Fruit fly (Drosophila melanogaster) whole organism, embryonic: Measurements from ENCODE around the gene CG15034.

Source experiments
- B-H1 ChIP-seq: fragments of 200-800 bp; sonication (Bioruptor generic); IDR thresholded peaks from 3 replicates; pipeline ENCODE4 v1.3.6; 2022; ENCODE audit warnings: missing biosample characterization, missing genetic modification characterization
- CG12299 ChIP-seq: fragments of 200-800 bp; sonication (Bioruptor generic); optimal IDR thresholded peaks from 2 replicates; lab custom pipeline; 2018; ENCODE audit warnings: missing biosample characterization, mild to moderate bottlenecking, missing genetic modification characterization
- CG15479 ChIP-seq: fragments of 200-800 bp; sonication (Bioruptor generic); optimal IDR thresholded peaks from 3 replicates; lab custom pipeline; 2019; ENCODE audit warnings: missing biosample characterization, mild to moderate bottlenecking, missing genetic modification characterization, moderate library complexity
- CG2199 ChIP-seq: fragments of 200-800 bp; sonication (Bioruptor generic); IDR thresholded peaks from 3 replicates; pipeline ENCODE4 v1.3.6; 2022; ENCODE audit warnings: missing biosample characterization, missing genetic modification characterization
- CG6272 ChIP-seq: fragments of 200-800 bp; sonication (Bioruptor generic); IDR thresholded peaks from 2 replicates; pipeline ENCODE4 v1.3.6; 2022; ENCODE audit warnings: missing biosample characterization, missing genetic modification characterization
- CG7963 ChIP-seq: fragments of 200-800 bp; sonication (Bioruptor generic); IDR thresholded peaks from 3 replicates; pipeline ENCODE4 v1.3.6; 2022; ENCODE audit warnings: missing biosample characterization, missing genetic modification characterization; ENCODE audit not compliant: partially characterized antibody
- Camta ChIP-seq: fragments of 200-800 bp; sonication (Bioruptor generic); optimal IDR thresholded peaks from 2 replicates; lab custom pipeline; 2016; ENCODE audit warnings: missing biosample characterization, missing genetic modification characterization
- D19B ChIP-seq: fragments of 200-800 bp; sonication (Bioruptor generic); optimal IDR thresholded peaks from 2 replicates; lab custom pipeline; 2017; ENCODE audit warnings: missing biosample characterization, mild to moderate bottlenecking, missing genetic modification characterization
- Dad ChIP-seq: fragments of 200-800 bp; sonication (Bioruptor generic); optimal IDR thresholded peaks from 3 replicates; lab custom pipeline; 2016; ENCODE audit warnings: missing biosample characterization, missing genetic modification characterization
- Doc3 ChIP-seq: fragments of 200-800 bp; sonication (Bioruptor generic); IDR thresholded peaks from 3 replicates; pipeline ENCODE4 v1.3.6; 2022; ENCODE audit warnings: missing biosample characterization, missing genetic modification characterization; ENCODE audit not compliant: partially characterized antibody
- Drgx ChIP-seq: fragments of 200-800 bp; sonication (Bioruptor generic); IDR thresholded peaks from 2 replicates; pipeline ENCODE4 v1.3.6; 2022; ENCODE audit warnings: missing biosample characterization, missing genetic modification characterization
- Ets65A ChIP-seq: fragments of 200-800 bp; sonication (Bioruptor generic); peaks from one replicate; lab custom pipeline; 2016; ENCODE audit warnings: missing biosample characterization, missing genetic modification characterization
- GATAe ChIP-seq: fragments of 200-800 bp; sonication (Bioruptor generic); conservative IDR thresholded peaks from 2 replicates; pipeline ENCODE4 v1.3.6; 2022; ENCODE audit warnings: missing biosample characterization, missing genetic modification characterization
- Hr3 ChIP-seq: fragments of 200-800 bp; sonication (Bioruptor generic); optimal IDR thresholded peaks from 3 replicates; lab custom pipeline; 2016; ENCODE audit warnings: missing biosample characterization, missing genetic modification characterization
- Med ChIP-seq: fragments of 200-800 bp; sonication (Bioruptor generic); peaks from one replicate; lab custom pipeline; 2016; ENCODE audit warnings: missing biosample characterization, missing genetic modification characterization, mild to moderate bottlenecking, inconsistent platforms, moderate library complexity
- Ptx1 ChIP-seq: fragments of 200-800 bp; sonication (Bioruptor generic); IDR thresholded peaks from 2 replicates; pipeline ENCODE4 v1.3.6; 2022; ENCODE audit warnings: missing biosample characterization, missing genetic modification characterization
- ara ChIP-seq: fragments of 200-800 bp; sonication (Bioruptor generic); IDR thresholded peaks from 2 replicates; pipeline ENCODE4 v1.3.6; 2022; ENCODE audit warnings: missing biosample characterization, missing genetic modification characterization
- ato ChIP-seq: fragments of 200-800 bp; sonication (Bioruptor generic); IDR thresholded peaks from 2 replicates; pipeline ENCODE4 v1.3.6; 2022; ENCODE audit warnings: missing biosample characterization, missing genetic modification characterization; ENCODE audit not compliant: partially characterized antibody
- cg ChIP-seq: fragments of 200-800 bp; sonication (Bioruptor generic); optimal IDR thresholded peaks from 3 replicates; lab custom pipeline; 2019; ENCODE audit warnings: missing biosample characterization, mild to moderate bottlenecking, missing genetic modification characterization, moderate library complexity
- chinmo ChIP-seq: fragments of 200-800 bp; sonication (Bioruptor generic); IDR thresholded peaks from 4 replicates; pipeline ENCODE4 v1.3.6; 2022; ENCODE audit warnings: missing biosample characterization, missing genetic modification characterization; ENCODE audit not compliant: partially characterized antibody
- exex ChIP-seq: fragments of 200-800 bp; sonication (Bioruptor generic); optimal IDR thresholded peaks from 4 replicates; lab custom pipeline; 2018; ENCODE audit warnings: missing biosample characterization, mild to moderate bottlenecking, missing genetic modification characterization, moderate library complexity
- grn ChIP-seq: fragments of 200-800 bp; sonication (Bioruptor generic); optimal IDR thresholded peaks from 3 replicates; lab custom pipeline; 2017; ENCODE audit warnings: missing biosample characterization, missing genetic modification characterization
- her ChIP-seq: fragments of 200-800 bp; sonication (Bioruptor generic); optimal IDR thresholded peaks from 2 replicates; lab custom pipeline; 2016; ENCODE audit warnings: missing biosample characterization, missing genetic modification characterization
- kah ChIP-seq: fragments of 200-800 bp; sonication (Bioruptor generic); optimal IDR thresholded peaks from 2 replicates; lab custom pipeline; 2018; ENCODE audit warnings: missing biosample characterization, mild to moderate bottlenecking, missing genetic modification characterization
- kay ChIP-seq: fragments of 200-800 bp; sonication (Bioruptor generic); optimal IDR thresholded peaks from 2 replicates; lab custom pipeline; 2016; ENCODE audit warnings: missing biosample characterization, missing genetic modification characterization
- pfk ChIP-seq: fragments of 200-800 bp; sonication (Bioruptor generic); optimal IDR thresholded peaks from 2 replicates; lab custom pipeline; 2018; ENCODE audit warnings: missing biosample characterization, mild to moderate bottlenecking, missing genetic modification characterization, moderate library complexity
- scrt ChIP-seq: fragments of 200-800 bp; sonication (Bioruptor generic); optimal IDR thresholded peaks from 2 replicates; lab custom pipeline; 2018; ENCODE audit warnings: missing biosample characterization, mild to moderate bottlenecking, missing genetic modification characterization, moderate library complexity
- sd ChIP-seq: fragments of 200-800 bp; sonication (Bioruptor generic); optimal IDR thresholded peaks from 3 replicates; lab custom pipeline; 2018; ENCODE audit warnings: missing biosample characterization, mild to moderate bottlenecking, missing genetic modification characterization, moderate library complexity
- sens-2 ChIP-seq: fragments of 200-800 bp; sonication (Bioruptor generic); IDR thresholded peaks from 2 replicates; pipeline ENCODE4 v1.3.6; 2022; ENCODE audit warnings: missing biosample characterization, missing genetic modification characterization
- sqz ChIP-seq: fragments of 200-800 bp; sonication (Bioruptor generic); optimal IDR thresholded peaks from 3 replicates; lab custom pipeline; 2018; ENCODE audit warnings: missing biosample characterization, mild to moderate bottlenecking, missing genetic modification characterization
- sug ChIP-seq: fragments of 200-800 bp; optimal IDR thresholded peaks from 2 replicates; lab custom pipeline; 2019; ENCODE audit warnings: missing biosample characterization, mild to moderate bottlenecking, missing genetic modification characterization, moderate library complexity
- trem ChIP-seq: fragments of 200-800 bp; optimal IDR thresholded peaks from 3 replicates; lab custom pipeline; 2019; ENCODE audit warnings: missing biosample characterization, mild to moderate bottlenecking, missing genetic modification characterization, moderate library complexity
- tx ChIP-seq: fragments of 200-800 bp; sonication (Bioruptor generic); optimal IDR thresholded peaks from 2 replicates; lab custom pipeline; 2016; ENCODE audit warnings: missing biosample characterization, missing genetic modification characterization
- usp ChIP-seq: fragments of >200 bp; optimal IDR thresholded peaks from 2 replicates; lab custom pipeline; 2017; ENCODE audit warnings: missing biosample characterization, missing genetic modification characterization

Gene CG15034

DNA sequence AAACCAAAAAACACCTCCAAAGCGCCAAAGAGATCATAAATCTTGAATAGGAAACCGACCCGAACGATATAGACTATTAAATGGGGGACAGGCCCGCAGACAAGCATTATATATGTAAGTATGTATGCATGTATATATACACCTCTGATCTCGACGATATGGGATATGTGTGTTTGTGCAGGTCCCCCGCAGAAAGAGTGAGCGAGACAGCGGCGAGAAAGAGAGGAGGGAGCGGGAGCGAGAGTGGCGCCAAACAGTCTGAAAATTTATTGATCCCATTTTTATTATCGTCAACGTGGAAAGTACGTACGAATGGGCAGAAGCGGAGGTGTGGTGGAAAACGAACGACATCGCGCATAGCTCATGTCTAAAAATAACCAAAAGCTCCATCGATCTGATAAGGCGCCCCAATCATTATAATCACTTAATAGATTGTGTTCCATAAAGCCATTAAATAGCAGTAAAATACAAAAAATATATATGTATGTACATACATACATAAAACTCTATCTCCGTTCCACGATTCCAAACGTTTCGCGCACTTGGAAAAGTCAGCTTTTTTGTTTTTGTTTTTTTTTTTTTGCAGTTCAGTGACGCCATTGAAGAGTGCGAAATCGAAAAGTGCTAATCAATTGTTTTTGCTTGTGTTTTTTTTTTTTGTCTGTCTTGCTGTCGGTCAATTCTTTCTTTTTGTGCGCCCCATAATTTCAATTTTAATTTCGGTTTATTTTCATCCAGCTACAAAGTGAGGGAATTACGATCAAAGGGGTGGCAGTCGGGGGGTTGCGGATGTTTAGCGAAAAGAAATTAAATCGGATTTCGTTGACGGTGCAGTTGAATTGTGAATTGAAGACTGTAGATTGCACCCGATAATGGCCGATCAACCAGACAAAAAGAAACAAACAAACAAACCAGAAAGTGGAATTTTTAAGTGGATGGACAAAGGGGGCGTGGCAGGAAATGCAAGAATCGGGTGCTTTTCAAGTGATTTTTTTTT, 29.8 kb downstream of the CG15034 start (continued):
- TF ChIP-seq sqz (GFP tag; lab: Kevin White, UChicago) (peak; percentile 43), pfk (peak; percentile 61)
- TF ChIP-seq, all 482 proteins: peak for 41

DNA sequence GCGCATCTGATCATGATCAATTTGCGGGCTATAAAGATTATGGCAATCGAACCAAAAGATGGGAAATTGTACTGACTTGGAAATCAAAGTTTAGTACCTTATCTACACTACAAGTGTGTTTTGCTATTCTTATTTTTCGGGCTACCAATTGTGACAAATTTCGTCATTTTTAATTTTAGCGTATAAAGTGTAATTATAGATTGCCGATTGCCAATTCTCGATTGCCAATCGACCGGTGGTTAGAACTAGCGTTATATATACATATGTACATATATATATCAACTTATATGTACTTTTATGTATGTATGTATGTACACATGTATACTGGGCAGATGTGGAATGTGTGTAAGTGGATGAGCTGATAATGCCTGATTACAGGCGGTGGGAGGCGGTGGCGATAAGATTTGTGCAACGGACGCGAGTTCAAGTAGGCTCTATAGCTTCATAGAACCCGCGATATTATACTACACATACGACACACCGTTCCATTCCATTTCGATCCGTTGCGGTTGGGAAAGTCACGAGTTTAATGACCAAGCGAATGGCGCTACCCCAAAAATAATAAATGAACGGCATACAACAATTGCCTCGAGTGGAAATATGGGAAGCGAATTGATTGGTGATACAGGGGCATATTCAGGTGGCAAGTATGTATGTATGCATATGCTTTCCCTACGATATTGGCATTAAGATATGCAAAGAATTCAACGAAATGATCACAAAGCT, 31.2 kb downstream of the CG15034 start:
- TF ChIP-seq kah (GFP tag; lab: Kevin White, UChicago) (no peak), D19B (GFP tag; lab: Kevin White, UChicago) (no peak), pfk (peak; percentile 89), GATAe (GFP tag; lab: Robert Waterston, UW) (no peak), CG6272 (GFP tag; lab: Robert Waterston, UW) (no peak), cg (peak; percentile 31), sd (tag; lab: Kevin White, UChicago) (peak; percentile 71), exex (peak; percentile 91), grn (GFP tag; lab: Kevin White, UChicago) (peak; percentile 82), sug (tag; lab: Kevin White, UChicago) (peak; percentile 83), CG7963 (GFP tag; lab: Robert Waterston, UW) (no peak), Doc3 (no peak), ara (GFP tag; lab: Robert Waterston, UW) (no peak), Ets65A (no peak), Hr3 (GFP tag; lab: Kevin White, UChicago) (no peak), CG15479 (GFP tag; lab: Kevin White, UChicago) (peak; percentile 30), chinmo (GFP tag; lab: Robert Waterston, UW) (0 out of 4 replicates have a peak, but pooled peaks have one; percentile 46), CG12299 (tag; lab: Kevin White, UChicago) (no peak), Med (GFP tag; lab: Kevin White, UChicago) (peak; percentile 50), Dad (GFP tag; lab: Kevin White, UChicago) (no peak), Camta (no peak), scrt (GFP tag; lab: Kevin White, UChicago) (no peak), usp (GFP tag; lab: Kevin White, UChicago) (no peak), tx (no peak), kay (GFP tag; lab: Kevin White, UChicago) (no peak), CG2199 (GFP tag; lab: Robert Waterston, UW) (peak; percentile 46; the same call in 1 of the 3 replicates), trem (no peak), ato (GFP tag; lab: Robert Waterston, UW) (no peak), sens-2 (GFP tag; lab: Robert Waterston, UW) (0 out of 2 replicates have a peak, but pooled peaks have one; percentile 8)

DNA sequence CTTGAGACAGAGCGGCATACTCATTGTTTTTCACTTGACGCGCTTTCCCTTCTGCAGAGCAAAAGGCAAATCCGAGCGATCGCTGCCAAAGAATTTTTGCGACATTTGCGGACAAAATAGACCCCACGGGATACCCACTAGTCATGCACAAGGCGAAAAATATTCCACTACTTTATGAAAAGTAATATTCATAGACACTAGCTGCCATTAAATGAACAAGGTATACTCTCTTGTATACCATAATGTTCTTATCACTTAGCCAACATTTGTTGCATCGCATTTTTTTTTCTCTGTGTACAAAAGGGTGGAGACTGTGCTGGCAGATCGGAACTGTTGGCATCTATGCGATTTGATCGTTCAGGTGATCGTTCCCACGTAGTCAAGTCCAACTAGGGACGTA, 34.9 kb downstream of the CG15034 start:
- no peak for TF ChIP-seq B-H1 (GFP tag; lab: Robert Waterston, UW)
- TF ChIP-seq Ptx1 (GFP tag; lab: Robert Waterston, UW) = 0 out of 2 replicates have a peak, but pooled peaks have one; percentile 5
- TF ChIP-seq Med (GFP tag; lab: Kevin White, UChicago) = peak; percentile 59
- TF ChIP-seq Drgx (GFP tag; lab: Robert Waterston, UW) = peak; percentile 51
- TF ChIP-seq her (GFP tag; lab: Kevin White, UChicago) = no peak
